Worm (Caenorhabditis elegans) whole organism, L1 larva: Measurements from ENCODE around the gene rgs-1.
A peak's percentile ranks its signal among the peaks of the same experiment; 100 is the strongest.

Source experiments
- C04F5.9 ChIP-seq: sonication (generic microtip); optimal IDR thresholded peaks from 2 replicates; lab custom pipeline; 2016; ENCODE audit warnings: missing genetic modification characterization, missing compliant biosample characterization
- C16A3.4 ChIP-seq: fragments of 150-350 bp; optimal IDR thresholded peaks from 2 replicates; lab custom pipeline; 2014; ENCODE audit warnings: missing biosample characterization, missing genetic modification characterization
- Y116A8C.19 ChIP-seq: sonication (generic microtip); optimal IDR thresholded peaks from 2 replicates; lab custom pipeline; 2016; ENCODE audit warnings: missing compliant biosample characterization, missing genetic modification characterization, borderline replicate concordance
- ama-1 ChIP-seq: fragments of 150-350 bp; optimal IDR thresholded peaks from 2 replicates; lab custom pipeline; 2014
- blmp-1 ChIP-seq: fragments of 150-350 bp; optimal IDR thresholded peaks from 2 replicates; lab custom pipeline; 2014; ENCODE audit warnings: missing biosample characterization, missing genetic modification characterization
- ceh-8 ChIP-seq: fragments of 200-800 bp; sonication (Bioruptor generic); optimal IDR thresholded peaks from 2 replicates; lab custom pipeline; 2018; ENCODE audit warnings: mild to moderate bottlenecking, missing genetic modification characterization, moderate library complexity, missing compliant biosample characterization
- ceh-82 ChIP-seq, 3 experiments: fragments of 150-350 bp in 1 of 3; sonication (generic microtip) in 2 of 3; optimal IDR thresholded peaks; 2 replicates each; lab custom pipeline; 2014 to 2017; ENCODE audit warnings: missing biosample characterization in 3 of 3, missing genetic modification characterization in 3 of 3
- ceh-90 ChIP-seq: sonication (generic microtip); optimal IDR thresholded peaks from 2 replicates; lab custom pipeline; 2016; ENCODE audit warnings: missing genetic modification characterization, missing compliant biosample characterization
- dpl-1 ChIP-seq, 3 experiments: fragments of 150-350 bp in 2 of 3; sonication (generic microtip) in 1 of 3; optimal IDR thresholded peaks; 2 replicates each; lab custom pipeline; 2014 to 2017; ENCODE audit warnings: missing biosample characterization in 3 of 3, missing genetic modification characterization in 3 of 3, missing genetic modification reagents in 3 of 3
- efl-1 ChIP-seq, 4 experiments: fragments of 150-350 bp; optimal IDR thresholded peaks in 3 of 4; peaks in 1 of 4; 1 replicate in 1 of 4; 2 replicates in 3 of 4; lab custom pipeline; 2014; ENCODE audit warnings: missing biosample characterization in 2 of 4, missing genetic modification characterization in 2 of 4, missing genetic modification reagents in 2 of 4
- egl-13 ChIP-seq: sonication (generic microtip); optimal IDR thresholded peaks from 2 replicates; lab custom pipeline; 2016; ENCODE audit warnings: missing genotype, missing genetic modification reagents, missing genetic modification characterization, missing compliant biosample characterization
- fkh-4 ChIP-seq: sonication (generic microtip); optimal IDR thresholded peaks from 2 replicates; lab custom pipeline; 2016; ENCODE audit warnings: missing compliant biosample characterization, missing genetic modification characterization, borderline replicate concordance
- fkh-8 ChIP-seq: sonication (generic microtip); optimal IDR thresholded peaks from 2 replicates; lab custom pipeline; 2016; ENCODE audit warnings: mild to moderate bottlenecking, missing genetic modification characterization, missing compliant biosample characterization
- grh-1 ChIP-seq: fragments of 200-800 bp; sonication (Bioruptor generic); IDR thresholded peaks from 2 replicates; pipeline ENCODE4 v1.3.6; 2022; ENCODE audit warnings: missing genetic modification reagents, missing genetic modification characterization, missing compliant biosample characterization
- irx-1 ChIP-seq: sonication (generic microtip); optimal IDR thresholded peaks from 2 replicates; lab custom pipeline; 2016; ENCODE audit warnings: missing genetic modification characterization, missing compliant biosample characterization
- isw-1 ChIP-seq: fragments of 200-800 bp; sonication (Bioruptor generic); IDR thresholded peaks from 2 replicates; pipeline ENCODE4 v1.3.6; 2022; ENCODE audit warnings: missing genetic modification characterization, missing compliant biosample characterization
- lin-13 ChIP-seq: fragments of 150-350 bp; optimal IDR thresholded peaks from 2 replicates; lab custom pipeline; 2014; ENCODE audit warnings: missing biosample characterization, missing genetic modification reagents, missing genetic modification characterization
- lin-14 ChIP-seq: fragments of 200-800 bp; sonication (Bioruptor generic); optimal IDR thresholded peaks from 2 replicates; lab custom pipeline; 2018; ENCODE audit warnings: mild to moderate bottlenecking, missing genetic modification characterization, moderate library complexity, missing compliant biosample characterization
- lin-35 ChIP-seq, 2 experiments: fragments of 150-350 bp; optimal IDR thresholded peaks; 2 replicates each; lab custom pipeline; 2014; ENCODE audit warnings: missing biosample characterization in 2 of 2, missing genetic modification characterization in 2 of 2, missing genetic modification reagents in 2 of 2
- lir-3 ChIP-seq: sonication (generic microtip); optimal IDR thresholded peaks from 2 replicates; lab custom pipeline; 2016; ENCODE audit warnings: mild to moderate bottlenecking, missing genetic modification characterization, moderate library complexity, missing compliant biosample characterization; ENCODE audit not compliant: poor library complexity
- lsy-2 ChIP-seq, 2 experiments: fragments of 150-350 bp; optimal IDR thresholded peaks; 2 replicates each; lab custom pipeline; 2014; ENCODE audit warnings: missing biosample characterization in 2 of 2, missing genetic modification characterization in 2 of 2
- mab-9 ChIP-seq: fragments of 200-800 bp; sonication (Bioruptor generic); IDR thresholded peaks from 2 replicates; pipeline ENCODE4 v1.3.6; 2022; ENCODE audit warnings: missing genetic modification reagents, missing genetic modification characterization, missing compliant biosample characterization
- mef-2 ChIP-seq: fragments of 150-350 bp; optimal IDR thresholded peaks from 2 replicates; lab custom pipeline; 2014; ENCODE audit warnings: missing biosample characterization, missing genetic modification characterization
- nhr-11 ChIP-seq: fragments of 150-350 bp; optimal IDR thresholded peaks from 2 replicates; lab custom pipeline; 2014; ENCODE audit warnings: missing biosample characterization, missing genetic modification characterization
- nhr-20 ChIP-seq: sonication (generic microtip); optimal IDR thresholded peaks from 2 replicates; lab custom pipeline; 2016; ENCODE audit warnings: mild to moderate bottlenecking, missing genetic modification characterization, missing compliant biosample characterization
- nhr-237 ChIP-seq: fragments of 150-350 bp; optimal IDR thresholded peaks from 2 replicates; lab custom pipeline; 2014; ENCODE audit warnings: missing biosample characterization, missing genetic modification characterization
- nhr-47 ChIP-seq: sonication (generic microtip); optimal IDR thresholded peaks from 2 replicates; lab custom pipeline; 2016; ENCODE audit warnings: mild to moderate bottlenecking, missing genetic modification characterization, moderate library complexity, missing compliant biosample characterization
- nhr-76 ChIP-seq: sonication (generic microtip); optimal IDR thresholded peaks from 2 replicates; lab custom pipeline; 2017; ENCODE audit warnings: missing biosample characterization, missing genetic modification characterization
- nhr-77 ChIP-seq: fragments of 150-350 bp; optimal IDR thresholded peaks from 2 replicates; lab custom pipeline; 2014; ENCODE audit warnings: missing biosample characterization, missing genetic modification characterization
- nhr-84 ChIP-seq: sonication (generic microtip); optimal IDR thresholded peaks from 2 replicates; lab custom pipeline; 2017; ENCODE audit warnings: missing biosample characterization, missing genetic modification characterization
- nhr-85 ChIP-seq: sonication (generic microtip); peaks from one replicate; lab custom pipeline; 2016; ENCODE audit warnings: missing genetic modification characterization, inconsistent platforms, missing compliant biosample characterization
- nhr-90 ChIP-seq: sonication (generic microtip); optimal IDR thresholded peaks from 2 replicates; lab custom pipeline; 2016; ENCODE audit warnings: mild to moderate bottlenecking, missing genetic modification characterization, missing compliant biosample characterization; ENCODE audit not compliant: poor library complexity
- pag-3 ChIP-seq: sonication (generic microtip); optimal IDR thresholded peaks from 2 replicates; lab custom pipeline; 2017; ENCODE audit warnings: missing genetic modification characterization, mild to moderate bottlenecking, missing compliant biosample characterization, antibody characterized with exemption, borderline replicate concordance; ENCODE audit not compliant: insufficient read depth
- pax-3 ChIP-seq: fragments of 200-800 bp; sonication (Bioruptor generic); optimal IDR thresholded peaks from 2 replicates; lab custom pipeline; 2018; ENCODE audit warnings: mild to moderate bottlenecking, missing genetic modification characterization, moderate library complexity, missing compliant biosample characterization
- skn-1 ChIP-seq: fragments of 150-350 bp; optimal IDR thresholded peaks from 2 replicates; lab custom pipeline; 2014; ENCODE audit warnings: missing biosample characterization, missing genetic modification characterization
- snpc-4 ChIP-seq: fragments of 150-350 bp; optimal IDR thresholded peaks from 2 replicates; lab custom pipeline; 2014; ENCODE audit warnings: missing biosample characterization, missing genetic modification characterization
- sox-4 ChIP-seq: sonication (generic microtip); optimal IDR thresholded peaks from 2 replicates; lab custom pipeline; 2016; ENCODE audit warnings: missing genetic modification characterization, missing compliant biosample characterization
- sup-37 ChIP-seq: fragments of 200-800 bp; sonication (Bioruptor generic); optimal IDR thresholded peaks from 2 replicates; lab custom pipeline; 2018; ENCODE audit warnings: mild to moderate bottlenecking, missing genetic modification characterization, missing compliant biosample characterization
- swsn-7 ChIP-seq: sonication (generic microtip); optimal IDR thresholded peaks from 2 replicates; lab custom pipeline; 2016; ENCODE audit warnings: missing genetic modification characterization, missing compliant biosample characterization
- tbx-2 ChIP-seq: sonication (generic microtip); optimal IDR thresholded peaks from 2 replicates; lab custom pipeline; 2016; ENCODE audit warnings: missing genetic modification characterization, missing compliant biosample characterization
- tlp-1 ChIP-seq: fragments of 150-350 bp; optimal IDR thresholded peaks from 2 replicates; lab custom pipeline; 2014; ENCODE audit warnings: missing biosample characterization, missing genetic modification characterization
- unc-130 ChIP-seq: fragments of 150-350 bp; optimal IDR thresholded peaks from 2 replicates; lab custom pipeline; 2017; ENCODE audit warnings: missing biosample characterization, missing genetic modification characterization, inconsistent platforms
- unc-30 ChIP-seq: sonication (generic microtip); optimal IDR thresholded peaks from 2 replicates; lab custom pipeline; 2017; ENCODE audit warnings: missing biosample characterization, missing genetic modification characterization
- unc-86 ChIP-seq: sonication (generic microtip); optimal IDR thresholded peaks from 2 replicates; lab custom pipeline; 2016; ENCODE audit warnings: missing genetic modification characterization, missing compliant biosample characterization
- unc-98 ChIP-seq: fragments of 200-800 bp; sonication (Bioruptor generic); IDR thresholded peaks from 2 replicates; pipeline ENCODE4 v1.3.6; 2022; ENCODE audit warnings: missing genetic modification characterization, missing compliant biosample characterization
- xbp-1 ChIP-seq: sonication (generic microtip); optimal IDR thresholded peaks from 2 replicates; lab custom pipeline; 2016; ENCODE audit warnings: missing genetic modification characterization, missing compliant biosample characterization
- zag-1 ChIP-seq: fragments of 150-350 bp; optimal IDR thresholded peaks from 2 replicates; lab custom pipeline; 2014; ENCODE audit warnings: missing biosample characterization, missing genetic modification characterization
- ztf-11 ChIP-seq, 2 experiments: sonication (generic microtip); optimal IDR thresholded peaks; 2 replicates each; lab custom pipeline; 2016 to 2017; ENCODE audit warnings: missing genetic modification characterization in 2 of 2, missing biosample characterization in 1 of 2, missing compliant biosample characterization in 1 of 2
- ztf-4 ChIP-seq: fragments of 150-350 bp; optimal IDR thresholded peaks from 2 replicates; lab custom pipeline; 2014; ENCODE audit warnings: missing biosample characterization, missing genetic modification characterization

The rgs-1 gene

DNA sequence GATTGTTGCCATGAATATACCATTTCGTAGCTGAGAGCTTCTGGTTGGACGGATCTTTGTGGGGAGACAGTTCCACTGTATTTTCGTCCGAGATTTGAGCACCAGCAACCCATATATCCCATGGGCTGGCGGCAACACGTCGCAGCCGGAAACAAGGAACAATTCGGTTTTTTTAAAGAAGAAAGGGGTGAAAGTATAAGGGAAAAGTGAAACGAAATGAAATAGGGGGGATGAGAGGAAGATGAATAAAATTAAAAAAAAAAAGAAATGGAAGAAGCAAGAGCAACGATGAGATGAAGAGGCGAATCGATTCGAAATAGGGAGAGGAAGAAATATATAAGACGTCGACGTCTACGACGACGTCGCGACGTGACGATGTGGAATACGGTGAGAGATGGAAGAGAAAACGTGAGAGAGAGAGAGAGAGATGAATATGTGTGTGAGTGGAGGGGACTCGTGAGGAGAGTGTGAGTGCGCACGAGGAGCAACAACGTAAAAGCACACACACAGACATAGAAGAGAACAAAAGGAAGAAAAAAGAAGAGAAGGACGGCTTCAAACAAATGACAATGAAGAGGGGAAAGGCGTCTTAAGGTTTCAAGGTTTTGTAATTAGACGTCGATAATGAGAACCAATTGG, at the start of gene rgs-1 (continued):
- no peak for TF ChIP-seq mef-2 (tag; lab: Kevin White, UChicago)
- TF ChIP-seq blmp-1 (tag; lab: Kevin White, UChicago): no peak
- no peak for TF ChIP-seq pag-3 (tag; lab: Kevin White, UChicago)
- no peak for TF ChIP-seq nhr-84 (tag; lab: Kevin White, UChicago)
- peak; percentile 3 to 76 (median 11) for TF ChIP-seq ceh-82 (tag; optimal IDR thresholded peaks at IDR 0.05; lab: Kevin White, UChicago)
- no peak for TF ChIP-seq unc-30 (tag; lab: Kevin White, UChicago)
- TF ChIP-seq zag-1 (tag; lab: Kevin White, UChicago): no peak

DNA sequence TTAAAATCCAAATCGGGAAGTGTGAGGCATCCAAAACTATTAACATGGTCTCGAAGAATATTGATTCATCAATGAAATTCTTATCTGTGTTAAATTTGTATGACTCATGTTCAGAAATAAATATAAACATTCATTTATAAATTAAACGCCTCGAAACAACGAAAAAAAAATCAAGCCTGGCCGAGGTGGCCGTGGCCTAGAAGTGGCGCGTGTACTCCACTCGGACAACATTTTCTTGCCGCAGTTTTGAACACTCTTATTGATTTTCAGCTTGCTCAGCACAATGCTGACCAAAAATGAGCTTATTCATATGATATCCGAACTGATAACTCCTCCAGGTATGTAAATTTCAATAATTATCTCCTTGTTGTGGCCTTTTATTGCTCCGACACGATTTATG, 47.8 kb upstream of the rgs-1 start, which contains the start of gene ekl-6:
Gene ekl-6 (plus strand): TSS at position 265 of the 400 bp plus-strand sequence.
- peak; percentile 13 for TF ChIP-seq skn-1
- peak in 1 of 2 experiments; percentile 71 for TF ChIP-seq lsy-2 (tag; optimal IDR thresholded peaks at IDR 0.05; lab: Kevin White, UChicago)
- TF ChIP-seq swsn-7 (tag; lab: Kevin White, UChicago): peak; percentile 69
- TF ChIP-seq nhr-237 (tag; lab: Kevin White, UChicago): no peak
- peak; percentile 1 for TF ChIP-seq C16A3.4 (tag; lab: Kevin White, UChicago)
- no peak for TF ChIP-seq nhr-11 (tag; lab: Kevin White, UChicago)
- TF ChIP-seq nhr-76 (tag; lab: Kevin White, UChicago): no peak
- no peak for TF ChIP-seq unc-30 (tag; lab: Kevin White, UChicago)
- TF ChIP-seq nhr-47: peak; percentile 80
- 0 out of 2 replicates have a peak, but pooled peaks have one; percentile 44 for TF ChIP-seq grh-1 (GFP tag; lab: Robert Waterston, UW)
- peak; percentile 87 for TF ChIP-seq fkh-4
- TF ChIP-seq ceh-8 (GFP tag; lab: Kevin White, UChicago): peak; percentile 30
- TF ChIP-seq nhr-85 (tag; lab: Kevin White, UChicago): peak; percentile 92
- no peak for TF ChIP-seq lin-14
- no peak for TF ChIP-seq pag-3 (tag; lab: Kevin White, UChicago)
- peak; percentile 87 for TF ChIP-seq nhr-90 (tag; lab: Kevin White, UChicago)
- TF ChIP-seq irx-1 (tag; lab: Kevin White, UChicago): peak; percentile 90
- no peak for TF ChIP-seq unc-130 (tag; lab: Kevin White, UChicago)
- peak; percentile 82 for TF ChIP-seq sox-4 (tag; lab: Kevin White, UChicago)
- peak; percentile 48 for TF ChIP-seq Y116A8C.19
- TF ChIP-seq C04F5.9 (tag; lab: Kevin White, UChicago): peak; percentile 81
- no peak for TF ChIP-seq tlp-1
- peak; percentile 90 for TF ChIP-seq ceh-90 (tag; lab: Kevin White, UChicago)
- TF ChIP-seq pax-3 (tag; lab: Kevin White, UChicago): peak; percentile 77
- peak; percentile 40 for TF ChIP-seq fkh-8 (tag; lab: Kevin White, UChicago)
- TF ChIP-seq mab-9 (GFP tag; lab: Robert Waterston, UW): no peak
- no peak for TF ChIP-seq ztf-4 (tag; lab: Kevin White, UChicago)
- peak; percentile 54; the same call in 1 of the 2 replicates for TF ChIP-seq unc-98 (GFP tag; lab: Robert Waterston, UW)
- TF ChIP-seq efl-1 (optimal IDR thresholded peaks at IDR 0.05; lab: Kevin White, UChicago): peak; percentile 44 to 67
- TF ChIP-seq efl-1 (GFP tag; optimal IDR thresholded peaks at IDR 0.05 in 1 of 2; lab: Kevin White, UChicago): peak; percentile 56 to 93
- TF ChIP-seq sup-37 (GFP tag; lab: Kevin White, UChicago): peak; percentile 36
- TF ChIP-seq lir-3 (tag; lab: Kevin White, UChicago): peak; percentile 92
- peak in 2 of 3 experiments; percentile 26 to 39 for TF ChIP-seq ceh-82 (tag; optimal IDR thresholded peaks at IDR 0.05; lab: Kevin White, UChicago)
- peak; percentile 75 for TF ChIP-seq nhr-20
- TF ChIP-seq ztf-11 (tag; optimal IDR thresholded peaks at IDR 0.05; lab: Kevin White, UChicago): peak in 1 of 2 experiments; percentile 89
- no peak for TF ChIP-seq ama-1
- peak; percentile 39 to 41 for TF ChIP-seq lin-35 (GFP tag; optimal IDR thresholded peaks at IDR 0.05; lab: Kevin White, UChicago)
- TF ChIP-seq tbx-2 (tag; lab: Kevin White, UChicago): peak; percentile 80
- TF ChIP-seq isw-1 (GFP tag; lab: Robert Waterston, UW): peak; percentile 23
- peak; percentile 22 to 56 (median 55) for TF ChIP-seq dpl-1 (GFP tag; optimal IDR thresholded peaks at IDR 0.05; lab: Kevin White, UChicago)
- TF ChIP-seq xbp-1 (tag; lab: Kevin White, UChicago): peak; percentile 76
- peak; percentile 25 for TF ChIP-seq lin-13 (GFP tag; lab: Kevin White, UChicago)
- peak; percentile 32 for TF ChIP-seq snpc-4 (tag; lab: Kevin White, UChicago)
- TF ChIP-seq nhr-77: peak; percentile 21
- TF ChIP-seq unc-86 (tag; lab: Kevin White, UChicago): peak; percentile 60
- peak; percentile 73 for TF ChIP-seq egl-13
